Fruit fly (Drosophila melanogaster): ENCODE data around the gene CG13308.

dm6 chr3L:8774974-8775731 lies 33.2 kb upstream of the CG13308 start:
- TF ChIP-seq psq (optimal IDR thresholded peaks at IDR 0.05) (no peak), h (optimal IDR thresholded peaks at IDR 0.05) (no peak)

Data from Kc167 (cell line).